Fruit fly (Drosophila melanogaster): Measurements from ENCODE around the gene Npc2d.

DNA sequence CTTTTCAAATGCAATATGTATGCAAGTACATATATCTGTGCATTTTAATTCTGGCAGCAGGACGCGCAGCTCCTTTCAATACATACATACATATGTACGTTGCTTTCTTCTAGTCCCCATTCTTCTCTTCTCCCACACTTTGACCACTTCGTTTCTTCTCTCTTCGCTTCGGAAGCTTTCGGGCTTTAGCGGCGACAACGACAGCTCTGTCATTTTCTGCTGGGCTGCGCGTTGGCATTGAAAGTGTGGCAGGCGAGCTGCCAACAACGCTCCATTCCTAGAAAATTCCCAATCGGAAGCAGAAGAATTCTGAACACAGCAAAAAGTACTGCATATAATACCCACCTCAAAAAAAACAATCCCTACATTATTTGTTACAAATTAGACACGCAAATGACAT is 27.2 kb upstream of the Npc2d start:
- no peak for TF ChIP-seq CG8478 (optimal IDR thresholded peaks at IDR 0.05)
- no peak for TF ChIP-seq CTCF (optimal IDR thresholded peaks at IDR 0.05)
